Fruit fly (Drosophila melanogaster) whole organism, pupa: ENCODE measurements around the gene MED7.

Source experiments
- CG10348 ChIP-seq: fragments of 200-800 bp; sonication (Bioruptor generic); IDR thresholded peaks from 2 replicates; pipeline ENCODE4 v1.3.6; 2022; ENCODE audit warnings: missing biosample characterization, missing genetic modification characterization
- CG12605 ChIP-seq: fragments of 200-800 bp; sonication (Bioruptor generic); IDR thresholded peaks from 2 replicates; pipeline ENCODE4 v1.3.6; 2022; ENCODE audit warnings: missing biosample characterization, missing genetic modification characterization
- CG13204 ChIP-seq: fragments of 200-800 bp; sonication (Bioruptor generic); optimal IDR thresholded peaks from 2 replicates; lab custom pipeline; 2018; ENCODE audit warnings: missing biosample characterization, mild to moderate bottlenecking, missing genetic modification characterization, moderate library complexity
- CG14655 ChIP-seq: fragments of 200-800 bp; sonication (Bioruptor generic); optimal IDR thresholded peaks from 3 replicates; lab custom pipeline; 2017; ENCODE audit warnings: mild to moderate bottlenecking, missing biosample characterization, missing genetic modification reagents, missing genetic modification characterization
- CG15710 ChIP-seq: fragments of 200-800 bp; sonication (Bioruptor generic); optimal IDR thresholded peaks from 2 replicates; lab custom pipeline; 2018; ENCODE audit warnings: missing biosample characterization, mild to moderate bottlenecking, missing genetic modification characterization, moderate library complexity
- CG17806 ChIP-seq: fragments of 200-800 bp; sonication (Bioruptor generic); optimal IDR thresholded peaks from 2 replicates; lab custom pipeline; 2018; ENCODE audit warnings: missing biosample characterization, mild to moderate bottlenecking, missing genetic modification characterization, moderate library complexity
- CG32121 ChIP-seq: fragments of 200-800 bp; sonication (Bioruptor generic); IDR thresholded peaks from 2 replicates; pipeline ENCODE4 v1.3.6; 2022; ENCODE audit warnings: missing biosample characterization, missing genetic modification characterization
- CG34367 ChIP-seq: fragments of 200-800 bp; sonication (Bioruptor generic); optimal IDR thresholded peaks from 2 replicates; lab custom pipeline; 2018; ENCODE audit warnings: missing biosample characterization, mild to moderate bottlenecking, missing genetic modification characterization
- CG4496 ChIP-seq: fragments of 200-800 bp; sonication (Bioruptor generic); IDR thresholded peaks from 3 replicates; pipeline ENCODE4 v1.3.6; 2022; ENCODE audit warnings: missing biosample characterization, missing genetic modification characterization
- CG8159 ChIP-seq: fragments of 200-800 bp; sonication (Bioruptor generic); optimal IDR thresholded peaks from 3 replicates; lab custom pipeline; 2018; ENCODE audit warnings: missing biosample characterization, mild to moderate bottlenecking, missing genetic modification characterization, moderate library complexity
- CG8301 ChIP-seq: fragments of 200-800 bp; sonication (Bioruptor generic); optimal IDR thresholded peaks from 2 replicates; lab custom pipeline; 2018; ENCODE audit warnings: missing biosample characterization, mild to moderate bottlenecking, missing genetic modification characterization
- CG9948 ChIP-seq: fragments of 200-800 bp; sonication (Bioruptor generic); optimal IDR thresholded peaks from 2 replicates; lab custom pipeline; 2018; ENCODE audit warnings: missing biosample characterization, mild to moderate bottlenecking, missing genetic modification characterization, moderate library complexity
- D1 ChIP-seq: fragments of 200-800 bp; sonication (Bioruptor generic); optimal IDR thresholded peaks from 2 replicates; lab custom pipeline; 2018; ENCODE audit warnings: missing biosample characterization, mild to moderate bottlenecking, missing genetic modification characterization, moderate library complexity
- EcR ChIP-seq: fragments of 200-800 bp; sonication (Bioruptor generic); optimal IDR thresholded peaks from 3 replicates; lab custom pipeline; 2019; ENCODE audit warnings: missing biosample characterization, missing genetic modification characterization, mild to moderate bottlenecking, moderate library complexity, missing genetic modification reagents
- Ets98B ChIP-seq: fragments of 200-800 bp; sonication (Bioruptor generic); IDR thresholded peaks from 2 replicates; pipeline ENCODE4 v1.3.6; 2022; ENCODE audit warnings: missing biosample characterization, missing genetic modification characterization
- Pif1A ChIP-seq: fragments of 200-800 bp; sonication (Bioruptor generic); optimal IDR thresholded peaks from 3 replicates; lab custom pipeline; 2016; ENCODE audit warnings: missing biosample characterization, missing genetic modification characterization
- Pif1B ChIP-seq: fragments of 200-800 bp; sonication (Bioruptor generic); optimal IDR thresholded peaks from 3 replicates; lab custom pipeline; 2016; ENCODE audit warnings: missing biosample characterization, missing genetic modification characterization
- Snoo ChIP-seq: fragments of 200-800 bp; sonication (Bioruptor generic); optimal IDR thresholded peaks from 3 replicates; lab custom pipeline; 2017; ENCODE audit warnings: missing biosample characterization, mild to moderate bottlenecking, missing genetic modification characterization, inconsistent platforms
- fd96Ca ChIP-seq: fragments of 200-800 bp; sonication (Bioruptor generic); IDR thresholded peaks from 3 replicates; pipeline ENCODE4 v1.3.6; 2022; ENCODE audit warnings: missing biosample characterization, missing genetic modification characterization
- gl ChIP-seq: fragments of 200-800 bp; sonication (Bioruptor generic); optimal IDR thresholded peaks from 2 replicates; lab custom pipeline; 2018; ENCODE audit warnings: missing biosample characterization, mild to moderate bottlenecking, missing genetic modification characterization
- rn ChIP-seq: fragments of 200-800 bp; sonication (Bioruptor generic); IDR thresholded peaks from 2 replicates; pipeline ENCODE4 v1.3.6; 2022; ENCODE audit warnings: missing biosample characterization, missing genetic modification characterization

Gene MED7

dm6 chr3R:10767526-10767925 lies 6.7 kb upstream of the MED7 start, which contains the start of gene TfIIFbeta:
TfIIFbeta (minus strand) TSS chr3R:10767804.
- no peak for TF ChIP-seq CG32121 (GFP tag; lab: Robert Waterston, UW)
- no peak for TF ChIP-seq CG8159 (tag; lab: Kevin White, UChicago)
- TF ChIP-seq CG12605 = no peak

dm6 chr3R:10761980-10762379 lies 1.1 kb upstream of the MED7 start:
- TF ChIP-seq CG15710 (no peak), Snoo (no peak), CG32121 (GFP tag; lab: Robert Waterston, UW) (peak; percentile 62; the same call in 1 of the 2 replicates), CG17806 (tag; lab: Kevin White, UChicago) (no peak), Ets98B (0 out of 2 replicates have a peak, but pooled peaks have one; percentile 21), D1 (tag; lab: Kevin White, UChicago) (no peak), CG12605 (no peak), CG4496 (GFP tag; lab: Robert Waterston, UW) (peak; percentile 65; the same call in 2 of the 3 replicates), rn (no peak), CG8301 (no peak), fd96Ca (GFP tag; lab: Robert Waterston, UW) (no peak)

- TF ChIP-seq Ets98B = no peak
- TF ChIP-seq CG8159 (tag; lab: Kevin White, UChicago) = no peak
- TF ChIP-seq, all 21 proteins: peak for 0
Observed at dm6 chr3R:10759348-10759847, 1.4 kb downstream of the MED7 start, which contains the start of gene CG31272. CG31272 (minus strand) TSS chr3R:10759398.

dm6 chr3R:10755534-10755933 lies 5.3 kb downstream of the MED7 start, which contains the start of gene CG14691:
CG14691 (minus strand) TSS chr3R:10755634.
- TF ChIP-seq CG12605 (no peak), CG15710 (no peak), EcR (GFP tag; lab: Kevin White, UChicago) (no peak), CG14655 (GFP tag; lab: Kevin White, UChicago) (no peak), Ets98B (no peak), CG8159 (tag; lab: Kevin White, UChicago) (no peak), Snoo (no peak), CG13204 (GFP tag; lab: Kevin White, UChicago) (no peak), CG17806 (tag; lab: Kevin White, UChicago) (no peak)

dm6 chr3R:10751061-10751460 lies 9.8 kb downstream of the MED7 start, which contains the start of gene TkR86C:
TkR86C (minus strand) TSS chr3R:10751228.
- TF ChIP-seq rn = no peak
- no peak for TF ChIP-seq CG4496 (GFP tag; lab: Robert Waterston, UW)
- TF ChIP-seq CG10348 = no peak
- TF ChIP-seq Pif1A (GFP tag; lab: Kevin White, UChicago) = no peak
- no peak for TF ChIP-seq CG34367 (tag; lab: Kevin White, UChicago)
- TF ChIP-seq fd96Ca (GFP tag; lab: Robert Waterston, UW) = no peak
- TF ChIP-seq CG17806 (tag; lab: Kevin White, UChicago) = no peak
- no peak for TF ChIP-seq CG15710
- no peak for TF ChIP-seq CG9948 (tag; lab: Kevin White, UChicago)
- TF ChIP-seq CG32121 (GFP tag; lab: Robert Waterston, UW) = no peak
- TF ChIP-seq CG8301 = no peak
- TF ChIP-seq Pif1B (GFP tag; lab: Kevin White, UChicago) = no peak
- no peak for TF ChIP-seq CG12605
- no peak for TF ChIP-seq gl (tag; lab: Kevin White, UChicago)
- no peak for TF ChIP-seq Snoo
- TF ChIP-seq CG13204 (GFP tag; lab: Kevin White, UChicago) = no peak
- TF ChIP-seq EcR (GFP tag; lab: Kevin White, UChicago) = no peak
- TF ChIP-seq Ets98B = no peak

- TF ChIP-seq fd96Ca (GFP tag; lab: Robert Waterston, UW) = 0 out of 3 replicates have a peak, but pooled peaks have one; percentile 19
- TF ChIP-seq EcR (GFP tag; lab: Kevin White, UChicago) = no peak
Observed at dm6 chr3R:10747650-10748049, 13.2 kb downstream of the MED7 start.

- TF ChIP-seq rn (no peak), CG15710 (no peak), Pif1A (GFP tag; lab: Kevin White, UChicago) (no peak), CG4496 (GFP tag; lab: Robert Waterston, UW) (no peak), Pif1B (GFP tag; lab: Kevin White, UChicago) (no peak), CG8159 (tag; lab: Kevin White, UChicago) (no peak), CG14655 (GFP tag; lab: Kevin White, UChicago) (no peak), CG8301 (no peak), CG32121 (GFP tag; lab: Robert Waterston, UW) (no peak), fd96Ca (GFP tag; lab: Robert Waterston, UW) (no peak), Ets98B (no peak), D1 (tag; lab: Kevin White, UChicago) (no peak), CG34367 (tag; lab: Kevin White, UChicago) (no peak), CG9948 (tag; lab: Kevin White, UChicago) (no peak), EcR (GFP tag; lab: Kevin White, UChicago) (no peak), CG17806 (tag; lab: Kevin White, UChicago) (no peak), gl (tag; lab: Kevin White, UChicago) (no peak), Snoo (no peak), CG10348 (no peak)
Observed at dm6 chr3R:10735857-10736256, 25.0 kb downstream of the MED7 start, which contains the start of gene tomboy20. tomboy20 (minus strand) TSS chr3R:10735957.
